Fruit fly (Drosophila melanogaster): Measurements from ENCODE around the gene CG8043.
A peak's percentile ranks its signal among the peaks of the same experiment; 100 is the strongest.

Gene CG8043

DNA sequence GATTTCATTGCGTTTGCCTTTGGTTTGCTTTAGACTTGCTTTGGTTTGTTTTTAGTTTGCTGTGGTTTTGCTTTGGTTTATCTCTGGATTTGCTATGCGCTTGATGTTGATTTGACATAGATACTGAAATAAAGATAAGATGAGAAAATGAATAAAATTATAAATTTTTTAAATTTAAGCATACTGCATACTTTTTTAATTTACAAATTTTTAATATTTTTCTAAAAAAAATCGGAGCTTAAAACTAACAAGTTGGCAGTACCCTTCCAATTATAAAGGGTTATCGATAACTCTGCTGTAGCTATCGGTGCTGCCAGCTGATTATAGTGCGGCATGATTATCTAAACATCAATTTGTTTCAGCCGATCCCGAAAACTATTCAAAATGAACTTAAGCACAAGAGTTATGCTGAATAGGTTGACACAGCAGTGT is 2.9 kb upstream of the CG8043 start, which contains the start of gene mRpL19 (continued):
- no peak for TF ChIP-seq CG3838 (GFP tag; optimal IDR thresholded peaks at IDR 0.05)
- no peak for TF ChIP-seq CG16815 (GFP tag; optimal IDR thresholded peaks at IDR 0.05)
- TF ChIP-seq twi (tag; optimal IDR thresholded peaks at IDR 0.05): no peak
- no peak for TF ChIP-seq aop (GFP tag; IDR thresholded peaks at IDR 0.05)
- peak; percentile 59 for TF ChIP-seq tap (tag; optimal IDR thresholded peaks at IDR 0.05)
- TF ChIP-seq tll (GFP tag; optimal IDR thresholded peaks at IDR 0.05): no peak
- TF ChIP-seq Med (GFP tag): peak; percentile 76
- no peak for TF ChIP-seq wor (GFP tag; IDR thresholded peaks at IDR 0.05)
- no peak for TF ChIP-seq CG7745 (tag; optimal IDR thresholded peaks at IDR 0.05)
- TF ChIP-seq gro (GFP tag; optimal IDR thresholded peaks at IDR 0.05): peak; percentile 11
- no peak for TF ChIP-seq CG12769 (tag; optimal IDR thresholded peaks at IDR 0.05)
- TF ChIP-seq hbn (GFP tag; IDR thresholded peaks at IDR 0.05; ENCODE audit: partially characterized antibody): no peak; the same call in 1 of the 2 replicates
- TF ChIP-seq CG1603 (tag; optimal IDR thresholded peaks at IDR 0.05): no peak
- no peak for TF ChIP-seq fd102C (GFP tag; optimal IDR thresholded peaks at IDR 0.05)
- TF ChIP-seq sc (optimal IDR thresholded peaks at IDR 0.05): no peak
- no peak for TF ChIP-seq sc (GFP tag; optimal IDR thresholded peaks at IDR 0.05)
- TF ChIP-seq dpn (GFP tag; optimal IDR thresholded peaks at IDR 0.05): peak in 1 of 2 experiments; percentile 3
- TF ChIP-seq mirr (GFP tag; optimal IDR thresholded peaks at IDR 0.05): no peak
- TF ChIP-seq B-H2 (GFP tag; optimal IDR thresholded peaks at IDR 0.05): peak; percentile 56
- peak; percentile 36; the same call in 1 of the 2 replicates for TF ChIP-seq Xrp1 (GFP tag; IDR thresholded peaks at IDR 0.05)
- no peak for TF ChIP-seq Lpt (GFP tag; optimal IDR thresholded peaks at IDR 0.05)
- TF ChIP-seq lola (GFP tag; optimal IDR thresholded peaks at IDR 0.05): peak in 1 of 3 experiments; percentile 51
- peak; percentile 68 for TF ChIP-seq sens (GFP tag)
- no peak for TF ChIP-seq ind (GFP tag; optimal IDR thresholded peaks at IDR 0.05)
- peak; percentile 21 for TF ChIP-seq Sry-δ (GFP tag; optimal IDR thresholded peaks at IDR 0.05)

DNA sequence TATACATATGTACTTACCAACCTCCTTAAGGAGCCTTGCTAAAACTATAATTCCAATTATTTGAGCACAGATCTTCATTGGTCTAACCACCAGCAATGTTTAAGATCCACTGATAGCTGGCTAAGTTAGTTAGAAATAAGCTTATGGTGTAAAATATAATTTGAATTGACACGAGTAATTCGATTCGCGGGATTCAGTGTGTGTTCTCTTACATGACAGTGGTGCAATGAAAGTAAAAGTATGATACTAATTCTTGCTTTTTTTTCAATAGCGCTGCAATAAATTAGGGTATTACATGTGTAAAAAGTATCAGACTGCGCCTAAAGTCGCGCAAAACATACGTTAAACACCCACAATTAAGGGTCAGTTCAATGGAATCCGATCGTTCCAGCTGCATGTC is 3.2 kb downstream of the CG8043 start, which contains the start of gene CG33325:
Gene CG33325, minus strand, starts transcription at position 101 of the 400 bp plus-strand sequence.
- TF ChIP-seq ase (GFP tag; IDR thresholded peaks at IDR 0.05): no peak

DNA sequence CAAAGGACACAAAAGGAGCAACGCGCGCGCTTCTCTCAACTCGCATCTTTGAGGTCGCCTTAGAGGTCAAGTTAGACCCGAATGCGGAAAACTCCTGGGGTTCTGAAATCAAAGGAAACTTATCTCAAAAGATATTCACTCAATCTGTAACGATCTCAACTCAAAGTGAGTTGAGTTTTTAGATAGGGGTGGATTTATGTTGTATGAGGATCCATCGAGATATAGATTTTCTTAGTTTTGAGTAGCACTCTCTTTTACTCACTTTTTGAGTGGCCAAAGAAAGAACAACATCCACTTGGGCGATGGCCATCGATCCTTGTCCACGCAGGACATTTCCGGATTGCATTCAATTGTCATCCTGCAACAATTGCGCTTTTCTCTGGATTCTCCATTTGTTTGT is 3.9 kb downstream of the CG8043 start:
- no peak for TF ChIP-seq psq (GFP tag; optimal IDR thresholded peaks at IDR 0.05)
- no peak for TF ChIP-seq CG11695 (GFP tag; IDR thresholded peaks at IDR 0.05)
- no peak for TF ChIP-seq CG6689 (GFP tag; IDR thresholded peaks at IDR 0.05)
- TF ChIP-seq CG3407 (GFP tag; optimal IDR thresholded peaks at IDR 0.05): no peak
- no peak for TF ChIP-seq CG11696 (GFP tag; IDR thresholded peaks at IDR 0.05)
- TF ChIP-seq z (GFP tag; IDR thresholded peaks at IDR 0.05): peak; percentile 96
- TF ChIP-seq emc (GFP tag; optimal IDR thresholded peaks at IDR 0.05): no peak
- no peak for TF ChIP-seq Meics (GFP tag; optimal IDR thresholded peaks at IDR 0.05)
- no peak for TF ChIP-seq Gug (GFP tag; IDR thresholded peaks at IDR 0.05)
- TF ChIP-seq CG6175 (GFP tag; IDR thresholded peaks at IDR 0.05): no peak
- TF ChIP-seq H2.0 (GFP tag; IDR thresholded peaks at IDR 0.05): no peak
- peak; percentile 73 for TF ChIP-seq pros (GFP tag; optimal IDR thresholded peaks at IDR 0.05)

DNA sequence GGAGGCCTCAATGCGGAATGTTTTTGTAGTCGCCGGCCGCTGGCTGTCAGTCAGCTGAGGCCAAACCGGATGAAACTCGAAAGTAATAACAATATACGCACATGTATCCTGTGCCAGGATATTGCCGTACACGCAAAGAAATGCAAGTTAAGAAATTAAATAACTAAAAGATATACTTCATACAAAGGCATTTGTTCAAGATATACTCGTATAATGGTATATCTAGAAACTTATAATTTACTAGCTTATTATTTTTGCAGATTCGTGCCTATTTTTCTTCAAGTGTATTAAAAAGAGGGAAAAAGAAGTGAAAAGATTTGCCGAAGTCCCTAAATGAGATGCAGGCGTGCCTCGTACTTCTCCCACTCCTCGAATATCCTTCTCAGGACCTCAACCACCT is 6.6 kb downstream of the CG8043 start:
- peak; percentile 47 for TF ChIP-seq CG10979 (tag; optimal IDR thresholded peaks at IDR 0.05)
- TF ChIP-seq CG8765 (GFP tag; IDR thresholded peaks at IDR 0.05): peak; percentile 65
- TF ChIP-seq twi (tag; optimal IDR thresholded peaks at IDR 0.05): peak; percentile 12
- peak; percentile 62 for TF ChIP-seq CG9727 (GFP tag; optimal IDR thresholded peaks at IDR 0.05)
- no peak for TF ChIP-seq CG3281 (GFP tag; optimal IDR thresholded peaks at IDR 0.05)
- TF ChIP-seq ci (GFP tag; IDR thresholded peaks at IDR 0.05): 0 out of 3 replicates have a peak, but pooled peaks have one; percentile 11
- TF ChIP-seq PHDP (tag; optimal IDR thresholded peaks at IDR 0.05): no peak
- TF ChIP-seq Hsf (GFP tag; optimal IDR thresholded peaks at IDR 0.05): peak; percentile 10
- peak; percentile 5 for TF ChIP-seq CG18262 (tag; optimal IDR thresholded peaks at IDR 0.05)
- TF ChIP-seq lola (GFP tag; optimal IDR thresholded peaks at IDR 0.05): peak in 1 of 3 experiments; percentile 56
- TF ChIP-seq CG17328 (GFP tag; IDR thresholded peaks at IDR 0.05): no peak
- no peak for TF ChIP-seq prd (optimal IDR thresholded peaks at IDR 0.05)
- TF ChIP-seq prd (GFP tag; IDR thresholded peaks at IDR 0.05): peak; percentile 84
- TF ChIP-seq CG17829 (tag; optimal IDR thresholded peaks at IDR 0.05): peak; percentile 25
